Worm (Caenorhabditis elegans): ENCODE data around the gene syg-2.
A peak's percentile ranks its signal among the peaks of the same experiment; 100 is the strongest.

DNA sequence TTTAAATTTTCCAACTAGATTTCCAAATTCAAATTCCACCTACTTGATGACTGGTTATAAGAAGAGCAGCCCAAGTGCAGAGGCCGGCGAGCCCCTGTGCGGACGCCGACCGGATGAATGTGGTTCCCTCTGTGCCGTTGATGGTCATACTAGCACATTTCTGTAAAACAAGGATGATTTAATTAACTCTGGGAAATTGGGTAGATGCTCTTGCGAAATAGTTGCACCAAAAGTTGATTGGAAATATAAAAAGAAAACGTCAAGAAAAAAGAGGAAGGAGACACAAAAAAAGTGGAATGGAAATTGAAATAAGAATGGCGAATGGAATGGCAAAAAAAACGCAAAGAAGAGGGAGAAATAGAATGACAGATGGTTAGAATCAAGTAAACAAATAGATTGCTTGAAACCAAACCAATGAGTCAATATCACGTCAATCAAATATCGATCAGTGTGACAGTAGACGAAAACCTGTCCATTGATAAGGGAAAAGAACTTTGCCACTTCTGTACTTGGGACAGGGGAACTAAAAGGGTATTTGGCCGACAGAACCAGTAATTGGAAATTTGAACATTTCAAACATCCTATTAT lies 52.0 kb downstream of the syg-2 start, which contains the start of gene tmem-184:
- TF ChIP-seq zag-1 (tag; optimal IDR thresholded peaks at IDR 0.05) (no peak), dmd-6 (GFP tag; IDR thresholded peaks at IDR 0.05) (peak; percentile 97), ama-1 (optimal IDR thresholded peaks at IDR 0.05) (no peak), snpc-4 (tag; optimal IDR thresholded peaks at IDR 0.05) (no peak), ZK546.5 (tag; optimal IDR thresholded peaks at IDR 0.05) (no peak), ztf-11 (tag; optimal IDR thresholded peaks at IDR 0.05) (no peak), ceh-20 (GFP tag; IDR thresholded peaks at IDR 0.05) (peak; percentile 26; the same call in 1 of the 2 replicates), F10B5.3 (tag; optimal IDR thresholded peaks at IDR 0.05) (no peak), pqm-1 (tag; optimal IDR thresholded peaks at IDR 0.05) (peak; percentile 9), nhr-237 (tag; optimal IDR thresholded peaks at IDR 0.05) (no peak)

Data from whole organism, L4 larva.